Worm (Caenorhabditis elegans): ENCODE results near the gene F38H4.3.
A peak's percentile ranks its signal among the peaks of the same experiment; 100 is the strongest.

Gene F38H4.3

ce11 chrIV:11821591-11822361, 20.4 kb upstream of the F38H4.3 start, which contains the start of the genes par-5 and M117.3 (continued):
- TF ChIP-seq tbx-9 (tag; optimal IDR thresholded peaks at IDR 0.05; ENCODE audit: borderline replicate concordance) = no peak
- peak; percentile 21 for TF ChIP-seq ztf-26 (tag; optimal IDR thresholded peaks at IDR 0.05)
- no peak for TF ChIP-seq unc-130 (GFP tag; optimal IDR thresholded peaks at IDR 0.05)
- peak; percentile 88 for TF ChIP-seq attf-5 (GFP tag; optimal IDR thresholded peaks at IDR 0.05)
- TF ChIP-seq chd-7 (tag; optimal IDR thresholded peaks at IDR 0.05) = peak; percentile 53
- no peak for TF ChIP-seq sdz-38 (tag; optimal IDR thresholded peaks at IDR 0.05)
- TF ChIP-seq F10E7.11 (tag; optimal IDR thresholded peaks at IDR 0.05) = no peak
- TF ChIP-seq ceh-79 (tag; optimal IDR thresholded peaks at IDR 0.05) = no peak
- no peak for TF ChIP-seq ztf-6 (GFP tag; IDR thresholded peaks at IDR 0.05)
- TF ChIP-seq C17E4.6 (GFP tag; IDR thresholded peaks at IDR 0.05) = peak; percentile 45; the same call in 1 of the 2 replicates
- TF ChIP-seq rec-8 (tag; optimal IDR thresholded peaks at IDR 0.05) = no peak
- TF ChIP-seq ekl-4 (GFP tag; IDR thresholded peaks at IDR 0.05) = peak; percentile 92
- TF ChIP-seq madf-8 (GFP tag; conservative IDR thresholded peaks at IDR 0.05) = no peak
- TF ChIP-seq Y53F4B.3 (GFP tag; IDR thresholded peaks at IDR 0.05) = no peak
- TF ChIP-seq bed-2 (GFP tag; IDR thresholded peaks at IDR 0.05) = no peak
- no peak for TF ChIP-seq ceh-91 (GFP tag; IDR thresholded peaks at IDR 0.05)
- peak in 1 of 3 experiments; percentile 73 for TF ChIP-seq lin-35 (GFP tag; optimal IDR thresholded peaks at IDR 0.05)
- TF ChIP-seq lin-26 (GFP tag; IDR thresholded peaks at IDR 0.05) = peak; percentile 68; the same call in 1 of the 2 replicates
- peak; percentile 68 for TF ChIP-seq lin-54 (GFP tag; optimal IDR thresholded peaks at IDR 0.05)
- TF ChIP-seq nhr-120 (GFP tag; IDR thresholded peaks at IDR 0.05) = no peak
- TF ChIP-seq Y95B8A.8 (GFP tag; IDR thresholded peaks at IDR 0.05) = peak; percentile 55; the same call in 1 of the 2 replicates
- no peak for TF ChIP-seq gei-17 (GFP tag; optimal IDR thresholded peaks at IDR 0.05)
- peak; percentile 62; the same call in 1 of the 2 replicates for TF ChIP-seq hmg-1.2 (GFP tag; IDR thresholded peaks at IDR 0.05)
- TF ChIP-seq K12H6.12 (tag; optimal IDR thresholded peaks at IDR 0.05) = peak; percentile 76
- TF ChIP-seq mxl-1 (tag; optimal IDR thresholded peaks at IDR 0.05) = peak; percentile 43
- TF ChIP-seq attf-3 (GFP tag; conservative IDR thresholded peaks at IDR 0.05) = 0 out of 2 replicates have a peak, but pooled peaks have one; percentile 8
- TF ChIP-seq Y67H2A.10 (GFP tag; conservative IDR thresholded peaks at IDR 0.05) = no peak; the same call in 1 of the 2 replicates
- TF ChIP-seq ztf-28 (GFP tag; IDR thresholded peaks at IDR 0.05) = no peak
- TF ChIP-seq F23B12.7 (tag; optimal IDR thresholded peaks at IDR 0.05; ENCODE audit: insufficient read depth) = no peak
- TF ChIP-seq B0336.3 (GFP tag; IDR thresholded peaks at IDR 0.05) = peak; percentile 74; the same call in 1 of the 2 replicates
- TF ChIP-seq ztf-22 (GFP tag; optimal IDR thresholded peaks at IDR 0.05) = peak; percentile 16
- no peak for TF ChIP-seq ccch-3 (GFP tag; optimal IDR thresholded peaks at IDR 0.05)
- TF ChIP-seq xnd-1 (tag; optimal IDR thresholded peaks at IDR 0.05) = no peak
- TF ChIP-seq nhr-90 (tag; optimal IDR thresholded peaks at IDR 0.05) = peak; percentile 27
- TF ChIP-seq ets-4 (GFP tag; optimal IDR thresholded peaks at IDR 0.05) = peak; percentile 5
- TF ChIP-seq dox-1 (GFP tag; IDR thresholded peaks at IDR 0.05) = peak; percentile 45; the same call in 1 of the 2 replicates
- no peak for TF ChIP-seq pha-4 (tag; optimal IDR thresholded peaks at IDR 0.05)
- TF ChIP-seq egl-18 (GFP tag; IDR thresholded peaks at IDR 0.05) = 0 out of 2 replicates have a peak, but pooled peaks have one; percentile 22
- no peak for TF ChIP-seq F57A8.1 (GFP tag; optimal IDR thresholded peaks at IDR 0.05)
- TF ChIP-seq Y79H2A.3 (GFP tag; conservative IDR thresholded peaks at IDR 0.05) = no peak
- TF ChIP-seq C06A6.2 (GFP tag; conservative IDR thresholded peaks at IDR 0.05) = peak; percentile 60; the same call in 1 of the 2 replicates

Data from whole organism, young adult.